Worm (Caenorhabditis elegans) whole organism, young adult: ENCODE data around the gene msra-1.

ENCODE experiments used
- F10E7.11 ChIP-seq: sonication (generic microtip); optimal IDR thresholded peaks from 2 replicates; lab custom pipeline; 2017; ENCODE audit warnings: mild to moderate bottlenecking, missing genetic modification characterization, moderate library complexity, missing compliant biosample characterization
- K11D2.4 ChIP-seq: fragments of 200-800 bp; sonication (Bioruptor generic); IDR thresholded peaks from 2 replicates; pipeline ENCODE4 v1.3.6; 2022; ENCODE audit warnings: missing genetic modification reagents, missing genetic modification characterization, missing compliant biosample characterization
- T07F8.4 ChIP-seq: sonication (generic microtip); optimal IDR thresholded peaks from 2 replicates; lab custom pipeline; 2016; ENCODE audit warnings: mild to moderate bottlenecking, missing genetic modification characterization, moderate library complexity, missing compliant biosample characterization
- T26A5.8 ChIP-seq: sonication (generic microtip); optimal IDR thresholded peaks from 2 replicates; lab custom pipeline; 2016; ENCODE audit warnings: missing genetic modification characterization, missing compliant biosample characterization
- bed-1 ChIP-seq: fragments of 200-800 bp; sonication (Bioruptor generic); IDR thresholded peaks from 2 replicates; pipeline ENCODE4 v1.3.6; 2022; ENCODE audit warnings: missing genetic modification reagents, missing genetic modification characterization, missing compliant biosample characterization
- ccch-3 ChIP-seq: fragments of 200-800 bp; sonication (Bioruptor generic); optimal IDR thresholded peaks from 2 replicates; lab custom pipeline; 2018; ENCODE audit warnings: mild to moderate bottlenecking, missing genetic modification characterization, missing compliant biosample characterization
- hlh-26 ChIP-seq: fragments of 200-800 bp; sonication (Bioruptor generic); conservative IDR thresholded peaks from 2 replicates; pipeline ENCODE4 v1.3.6; 2022; ENCODE audit warnings: missing genetic modification reagents, missing genetic modification characterization, missing compliant biosample characterization
- hmg-20 ChIP-seq: fragments of 200-800 bp; sonication (Bioruptor generic); IDR thresholded peaks from 2 replicates; pipeline ENCODE4 v1.3.6; 2022; ENCODE audit warnings: missing genetic modification reagents, missing genetic modification characterization, missing compliant biosample characterization
- somi-1 ChIP-seq: fragments of 200-800 bp; sonication (Bioruptor generic); optimal IDR thresholded peaks from 2 replicates; lab custom pipeline; 2018; ENCODE audit warnings: mild to moderate bottlenecking, missing genetic modification characterization, missing compliant biosample characterization
- unc-130 ChIP-seq: sonication (generic microtip); optimal IDR thresholded peaks from 2 replicates; lab custom pipeline; 2016; ENCODE audit warnings: missing genetic modification reagents, missing genetic modification characterization, missing compliant biosample characterization
- unc-62 ChIP-seq: fragments of 150-350 bp; optimal IDR thresholded peaks from 2 replicates; lab custom pipeline; 2014; ENCODE audit warnings: missing biosample characterization, missing genetic modification reagents, missing genetic modification characterization
- zfh-2 ChIP-seq: fragments of 200-800 bp; sonication (Bioruptor generic); conservative IDR thresholded peaks from 2 replicates; pipeline ENCODE4 v1.3.6; 2022; ENCODE audit warnings: missing genetic modification reagents, missing genetic modification characterization, missing compliant biosample characterization
- ztf-3 ChIP-seq: fragments of 200-800 bp; sonication (Bioruptor generic); optimal IDR thresholded peaks from 2 replicates; lab custom pipeline; 2018; ENCODE audit warnings: mild to moderate bottlenecking, missing genetic modification characterization, missing compliant biosample characterization

- TF ChIP-seq K11D2.4 (no peak), zfh-2 (no peak), ccch-3 (no peak), unc-62 (GFP tag; lab: Kevin White, UChicago) (no peak), unc-130 (GFP tag; lab: Kevin White, UChicago) (no peak), hmg-20 (GFP tag; lab: Robert Waterston, UW) (no peak), somi-1 (GFP tag; lab: Kevin White, UChicago) (no peak), ztf-3 (GFP tag; lab: Kevin White, UChicago) (no peak), T07F8.4 (tag; lab: Kevin White, UChicago) (no peak), F10E7.11 (no peak), hlh-26 (GFP tag; lab: Robert Waterston, UW) (no peak), bed-1 (GFP tag; lab: Robert Waterston, UW) (no peak), T26A5.8 (no peak)
Observed at ce11 chrII:7314083-7314482, 49.8 kb downstream of the msra-1 start, which contains the start of gene F45E12.6.
